Worm (Caenorhabditis elegans) whole organism, late embryonic: ENCODE measurements around the gene C06G3.8.

Experiments
- C08G9.2 ChIP-seq: sonication (generic microtip); optimal IDR thresholded peaks from 2 replicates; lab custom pipeline; 2016; ENCODE audit warnings: mild to moderate bottlenecking, missing genetic modification characterization, moderate library complexity, missing compliant biosample characterization
- C38D4.7 ChIP-seq: fragments of 200-800 bp; sonication (Bioruptor generic); optimal IDR thresholded peaks from 2 replicates; lab custom pipeline; 2018; ENCODE audit warnings: mild to moderate bottlenecking, missing genetic modification characterization, moderate library complexity, missing compliant biosample characterization
- F13H6.1 ChIP-seq: sonication (generic microtip); optimal IDR thresholded peaks from 2 replicates; lab custom pipeline; 2016; ENCODE audit warnings: missing genetic modification characterization, missing compliant biosample characterization
- K02D7.2 ChIP-seq: sonication (generic microtip); optimal IDR thresholded peaks from 2 replicates; lab custom pipeline; 2017; ENCODE audit warnings: mild to moderate bottlenecking, missing genetic modification characterization, missing compliant biosample characterization
- ahr-1 ChIP-seq: sonication (generic microtip); optimal IDR thresholded peaks from 2 replicates; lab custom pipeline; 2016; ENCODE audit warnings: missing genetic modification characterization, missing compliant biosample characterization
- ama-1 ChIP-seq: fragments of 150-350 bp; optimal IDR thresholded peaks from 2 replicates; lab custom pipeline; 2014
- ceh-18 ChIP-seq: sonication (generic microtip); optimal IDR thresholded peaks from 2 replicates; lab custom pipeline; 2016; ENCODE audit warnings: missing genetic modification characterization, missing compliant biosample characterization
- ceh-19 ChIP-seq: fragments of 200-800 bp; sonication (Bioruptor generic); optimal IDR thresholded peaks from 2 replicates; lab custom pipeline; 2018; ENCODE audit warnings: mild to moderate bottlenecking, missing genetic modification characterization, missing compliant biosample characterization
- ceh-2 ChIP-seq: sonication (generic microtip); optimal IDR thresholded peaks from 2 replicates; lab custom pipeline; 2016; ENCODE audit warnings: missing genotype, missing genetic modification characterization, missing compliant biosample characterization
- ceh-22 ChIP-seq: sonication (generic microtip); optimal IDR thresholded peaks from 2 replicates; lab custom pipeline; 2017; ENCODE audit warnings: missing biosample characterization, missing genetic modification characterization
- ceh-31 ChIP-seq: sonication (generic microtip); optimal IDR thresholded peaks from 2 replicates; lab custom pipeline; 2016; ENCODE audit warnings: missing genetic modification characterization, missing compliant biosample characterization
- ceh-6 ChIP-seq: fragments of 200-800 bp; sonication (Bioruptor generic); optimal IDR thresholded peaks from 2 replicates; lab custom pipeline; 2018; ENCODE audit warnings: mild to moderate bottlenecking, missing genetic modification characterization, missing compliant biosample characterization
- che-1 ChIP-seq: sonication (generic microtip); optimal IDR thresholded peaks from 2 replicates; lab custom pipeline; 2016; ENCODE audit warnings: mild to moderate bottlenecking, missing genetic modification characterization, missing compliant biosample characterization
- dmd-4 ChIP-seq: sonication (generic microtip); optimal IDR thresholded peaks from 2 replicates; lab custom pipeline; 2016; ENCODE audit warnings: borderline replicate concordance, missing genetic modification characterization, missing compliant biosample characterization
- ets-4 ChIP-seq: sonication (generic microtip); optimal IDR thresholded peaks from 2 replicates; lab custom pipeline; 2016; ENCODE audit warnings: missing genetic modification characterization, missing compliant biosample characterization
- fkh-10 ChIP-seq: fragments of 150-350 bp; optimal IDR thresholded peaks from 2 replicates; lab custom pipeline; 2014; ENCODE audit warnings: missing biosample characterization, missing genetic modification reagents, missing genetic modification characterization
- hlh-13 ChIP-seq: fragments of 200-800 bp; sonication (Bioruptor generic); optimal IDR thresholded peaks from 2 replicates; lab custom pipeline; 2018; ENCODE audit warnings: mild to moderate bottlenecking, missing genetic modification characterization, missing compliant biosample characterization
- hlh-6 ChIP-seq: sonication (generic microtip); optimal IDR thresholded peaks from 2 replicates; lab custom pipeline; 2016; ENCODE audit warnings: missing genotype, missing genetic modification characterization, missing compliant biosample characterization
- lim-6 ChIP-seq: sonication (generic microtip); optimal IDR thresholded peaks from 2 replicates; lab custom pipeline; 2016; ENCODE audit warnings: missing genetic modification characterization, missing compliant biosample characterization
- lin-11 ChIP-seq: fragments of 200-800 bp; sonication (Bioruptor generic); optimal IDR thresholded peaks from 2 replicates; lab custom pipeline; 2018; ENCODE audit warnings: mild to moderate bottlenecking, missing genetic modification characterization, missing compliant biosample characterization
- madf-2 ChIP-seq: sonication (generic microtip); optimal IDR thresholded peaks from 2 replicates; lab custom pipeline; 2017; ENCODE audit warnings: missing genetic modification characterization, missing compliant biosample characterization
- nfya-1 ChIP-seq: sonication (generic microtip); optimal IDR thresholded peaks from 2 replicates; lab custom pipeline; 2017; ENCODE audit warnings: missing genetic modification characterization, mild to moderate bottlenecking, missing compliant biosample characterization, antibody characterized with exemption, moderate library complexity
- nhr-11 ChIP-seq: fragments of 150-350 bp; optimal IDR thresholded peaks from 2 replicates; lab custom pipeline; 2014; ENCODE audit warnings: missing biosample characterization, missing genetic modification characterization
- nhr-232 ChIP-seq: sonication (generic microtip); optimal IDR thresholded peaks from 2 replicates; lab custom pipeline; 2016; ENCODE audit warnings: missing genetic modification characterization, missing compliant biosample characterization
- npax-4 ChIP-seq: sonication (generic microtip); optimal IDR thresholded peaks from 2 replicates; lab custom pipeline; 2016; ENCODE audit warnings: missing genetic modification characterization, missing compliant biosample characterization
- odd-2 ChIP-seq: sonication (generic microtip); optimal IDR thresholded peaks from 2 replicates; lab custom pipeline; 2017; ENCODE audit warnings: antibody characterized with exemption, mild to moderate bottlenecking, missing genetic modification characterization, missing compliant biosample characterization
- pha-4 ChIP-seq: fragments of 150-350 bp; optimal IDR thresholded peaks from 2 replicates; lab custom pipeline; 2018; ENCODE audit warnings: missing biosample characterization, missing genetic modification reagents, missing genetic modification characterization
- pqm-1 ChIP-seq: sonication (generic microtip); optimal IDR thresholded peaks from 2 replicates; lab custom pipeline; 2016; ENCODE audit warnings: missing genetic modification characterization, missing compliant biosample characterization
- sox-2 ChIP-seq: fragments of 200-800 bp; sonication (Bioruptor generic); IDR thresholded peaks from 2 replicates; pipeline ENCODE4 v1.3.6; 2022; ENCODE audit warnings: missing genetic modification reagents, missing genetic modification characterization, missing compliant biosample characterization
- sox-4 ChIP-seq: sonication (generic microtip); optimal IDR thresholded peaks from 2 replicates; lab custom pipeline; 2017; ENCODE audit warnings: mild to moderate bottlenecking, missing genetic modification characterization, inconsistent platforms, missing compliant biosample characterization
- syd-9 ChIP-seq: sonication (generic microtip); optimal IDR thresholded peaks from 2 replicates; lab custom pipeline; 2016; ENCODE audit warnings: mild to moderate bottlenecking, missing genetic modification characterization, moderate library complexity, missing compliant biosample characterization
- ttx-3 ChIP-seq: sonication (generic microtip); optimal IDR thresholded peaks from 2 replicates; lab custom pipeline; 2016; ENCODE audit warnings: missing genetic modification reagents, missing genetic modification characterization, missing compliant biosample characterization
- unc-3 ChIP-seq, 2 experiments: fragments of 200-800 bp in 1 of 2; sonication (Bioruptor generic) in 1 of 2; sonication (generic microtip) in 1 of 2; conservative IDR thresholded peaks in 1 of 2; optimal IDR thresholded peaks in 1 of 2; 2 replicates each; pipeline versions ENCODE4 v1.3.6 to Lab custom; 2016 to 2022; ENCODE audit warnings: missing compliant biosample characterization in 2 of 2, missing genetic modification characterization in 2 of 2, missing genetic modification reagents in 1 of 2
- unc-42 ChIP-seq: sonication (generic microtip); optimal IDR thresholded peaks from 2 replicates; lab custom pipeline; 2016; ENCODE audit warnings: missing genotype, missing genetic modification characterization, missing compliant biosample characterization
- unc-86 ChIP-seq: sonication (generic microtip); optimal IDR thresholded peaks from 2 replicates; lab custom pipeline; 2016; ENCODE audit warnings: missing genetic modification characterization, missing compliant biosample characterization
- ztf-16 ChIP-seq: sonication (generic microtip); optimal IDR thresholded peaks from 2 replicates; lab custom pipeline; 2017; ENCODE audit warnings: missing genetic modification characterization, missing compliant biosample characterization

The C06G3.8 gene

DNA sequence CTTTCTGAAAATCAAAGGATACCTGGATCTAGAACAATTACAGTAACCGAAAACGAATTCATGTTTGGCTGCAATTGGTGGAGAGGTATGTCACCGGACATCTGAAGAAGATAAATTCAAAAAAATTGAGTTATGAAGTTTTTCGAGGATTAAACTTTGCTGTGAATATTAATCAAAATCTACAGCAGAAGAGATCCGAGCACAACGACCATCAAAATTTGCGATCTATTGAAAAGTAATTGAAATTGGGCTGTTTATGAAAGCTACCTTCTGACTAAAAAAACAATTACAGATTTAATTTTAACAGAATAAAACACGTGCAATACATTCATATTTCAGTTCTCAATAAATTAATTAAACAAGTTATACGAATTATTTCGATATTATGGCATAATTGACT lies at the start of gene C06G3.8:
TSS of gene C06G3.8 (minus strand) at position 101 of the 400 bp plus-strand sequence.
- TF ChIP-seq ceh-6 (GFP tag; lab: Kevin White, UChicago) (no peak), ceh-2 (tag; lab: Kevin White, UChicago) (no peak), C38D4.7 (GFP tag; lab: Kevin White, UChicago) (no peak), lin-11 (tag; lab: Kevin White, UChicago) (no peak), ets-4 (tag; lab: Kevin White, UChicago) (no peak), unc-86 (tag; lab: Kevin White, UChicago) (no peak), F13H6.1 (no peak), ttx-3 (tag; lab: Kevin White, UChicago) (no peak), che-1 (tag; lab: Kevin White, UChicago) (no peak), sox-4 (tag; lab: Kevin White, UChicago) (no peak), ceh-22 (tag; lab: Kevin White, UChicago) (no peak), ceh-31 (tag; lab: Kevin White, UChicago) (no peak), ztf-16 (tag; lab: Kevin White, UChicago) (no peak)
- TF ChIP-seq, all 69 proteins: peak for 0

- TF ChIP-seq fkh-10 (GFP tag; lab: Kevin White, UChicago) (no peak), C08G9.2 (tag; lab: Kevin White, UChicago) (no peak), ceh-31 (tag; lab: Kevin White, UChicago) (no peak), ztf-16 (tag; lab: Kevin White, UChicago) (no peak), npax-4 (tag; lab: Kevin White, UChicago) (no peak), ceh-18 (no peak), unc-42 (tag; lab: Kevin White, UChicago) (no peak), pha-4 (no peak), pqm-1 (tag; lab: Kevin White, UChicago) (no peak), K02D7.2 (tag; lab: Kevin White, UChicago) (no peak), nfya-1 (tag; lab: Kevin White, UChicago) (no peak), lim-6 (no peak), sox-2 (GFP tag; lab: Robert Waterston, UW) (no peak)
- TF ChIP-seq, all 69 proteins: peak for 0
These were observed 48.9 kb upstream of the C06G3.8 start, which contains the start of gene Y43B11AR.1 for ce11 chrIV:7081214-7081613. TSS of gene Y43B11AR.1 (plus strand) at chrIV:7081514.

DNA sequence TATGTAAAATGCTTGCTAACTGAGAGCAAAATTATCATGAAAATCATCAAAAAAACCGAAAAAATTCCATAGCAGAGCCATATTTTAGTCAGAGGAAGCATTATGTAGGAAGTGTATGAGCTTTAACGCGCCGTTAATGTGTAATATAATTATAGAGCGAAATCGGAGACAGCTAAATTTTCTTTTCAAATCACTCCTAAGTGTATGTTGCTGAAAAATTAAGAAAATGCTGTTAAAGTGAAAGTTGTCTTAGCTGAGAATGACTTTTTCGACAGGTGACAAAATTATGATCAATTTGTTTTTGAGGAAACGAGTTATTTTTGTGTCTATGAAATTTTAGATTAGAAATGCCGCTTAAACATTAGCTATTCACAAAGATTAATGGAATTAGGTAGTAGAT lies 42.7 kb upstream of the C06G3.8 start, which contains the start of gene srg-50:
TSS of gene srg-50 (minus strand) at position 101 of the 400 bp plus-strand sequence.
- TF ChIP-seq dmd-4 (tag; lab: Kevin White, UChicago) = no peak
- no peak for TF ChIP-seq syd-9
- no peak for TF ChIP-seq pqm-1 (tag; lab: Kevin White, UChicago)

- TF ChIP-seq sox-2 (GFP tag; lab: Robert Waterston, UW) (no peak), nhr-232 (tag; lab: Kevin White, UChicago) (no peak)
These were observed 39.8 kb upstream of the C06G3.8 start, which contains the start of gene srg-48 for ce11 chrIV:7072110-7072509. TSS of gene srg-48 (plus strand) at chrIV:7072410.

- no peak for TF ChIP-seq ama-1 (lab: Kevin White, UChicago)
- no peak for TF ChIP-seq hlh-13 (GFP tag; lab: Kevin White, UChicago)
- no peak for TF ChIP-seq fkh-10 (GFP tag; lab: Kevin White, UChicago)
- TF ChIP-seq ceh-19 (GFP tag; lab: Kevin White, UChicago) = no peak
- TF ChIP-seq madf-2 (tag; lab: Kevin White, UChicago) = no peak
- TF ChIP-seq unc-3 (GFP tag; conservative IDR thresholded peaks at IDR 0.05; lab: Robert Waterston, UW) = no peak
- no peak for TF ChIP-seq unc-3 (tag; optimal IDR thresholded peaks at IDR 0.05; lab: Kevin White, UChicago)
- TF ChIP-seq sox-4 (tag; lab: Kevin White, UChicago) = no peak
- TF ChIP-seq odd-2 = no peak
- no peak for TF ChIP-seq nhr-11 (tag; lab: Kevin White, UChicago)
- TF ChIP-seq syd-9 = no peak
- TF ChIP-seq ahr-1 (tag; lab: Kevin White, UChicago) = no peak
- TF ChIP-seq ceh-31 (tag; lab: Kevin White, UChicago) = no peak
- no peak for TF ChIP-seq hlh-6 (tag; lab: Kevin White, UChicago)
- TF ChIP-seq, all 69 proteins: peak for 0
These were observed 35.1 kb upstream of the C06G3.8 start for ce11 chrIV:7067446-7067845.
